Fruit fly (Drosophila melanogaster): Measurements from ENCODE around the gene CG6565.

CG6565 gene

dm6 chr2L:13382351-13383029 lies 8.7 kb downstream of the CG6565 start, which contains the start of gene loqs:
TSS of gene loqs (plus strand) at chr2L:13382652.
- TF ChIP-seq CG10631 (GFP tag; optimal IDR thresholded peaks at IDR 0.05) (peak; percentile 3), acj6 (GFP tag; optimal IDR thresholded peaks at IDR 0.05) (peak; percentile 3), CG6792 (GFP tag; optimal IDR thresholded peaks at IDR 0.05) (no peak), esn (GFP tag; optimal IDR thresholded peaks at IDR 0.05) (peak; percentile 23)

- TF ChIP-seq CG6792 (GFP tag; optimal IDR thresholded peaks at IDR 0.05): peak; percentile 93
- peak; percentile 88 for TF ChIP-seq dsx (GFP tag; optimal IDR thresholded peaks at IDR 0.05; ENCODE audit: poor library complexity, severe bottlenecking)
- peak; percentile 88 for TF ChIP-seq dac (GFP tag; optimal IDR thresholded peaks at IDR 0.05)
- TF ChIP-seq cyc (GFP tag; optimal IDR thresholded peaks at IDR 0.05): peak; percentile 95
- peak; percentile 95 for TF ChIP-seq Hr39 (GFP tag; optimal IDR thresholded peaks at IDR 0.05)
- peak; percentile 94 for TF ChIP-seq CG3032 (tag; optimal IDR thresholded peaks at IDR 0.05)
- peak; percentile 96 for TF ChIP-seq lz (GFP tag; optimal IDR thresholded peaks at IDR 0.05)
- TF ChIP-seq CG7368 (GFP tag; optimal IDR thresholded peaks at IDR 0.05): peak; percentile 90
- TF ChIP-seq CG34406 (GFP tag; optimal IDR thresholded peaks at IDR 0.05): peak; percentile 96
- TF ChIP-seq fd85E (GFP tag; optimal IDR thresholded peaks at IDR 0.05): no peak
- no peak for TF ChIP-seq vri (GFP tag; optimal IDR thresholded peaks at IDR 0.05)
- peak; percentile 82 for TF ChIP-seq CG6854 (GFP tag; optimal IDR thresholded peaks at IDR 0.05)
- TF ChIP-seq OdsH (GFP tag; optimal IDR thresholded peaks at IDR 0.05): peak; percentile 97
- TF ChIP-seq Hr4 (GFP tag; optimal IDR thresholded peaks at IDR 0.05): peak; percentile 96
- peak; percentile 19 for TF ChIP-seq Hr38 (GFP tag; optimal IDR thresholded peaks at IDR 0.05)
- peak; percentile 78 for TF ChIP-seq Blimp-1 (GFP tag; optimal IDR thresholded peaks at IDR 0.05)
- TF ChIP-seq CG10669 (GFP tag; optimal IDR thresholded peaks at IDR 0.05): peak; percentile 93
- TF ChIP-seq fd59A (GFP tag; optimal IDR thresholded peaks at IDR 0.05): peak; percentile 84
- TF ChIP-seq spab (GFP tag; optimal IDR thresholded peaks at IDR 0.05): no peak
- peak; percentile 90 for TF ChIP-seq Lpt (GFP tag; optimal IDR thresholded peaks at IDR 0.05)
- no peak for TF ChIP-seq CG16779 (tag; optimal IDR thresholded peaks at IDR 0.05)
- peak; percentile 86 for TF ChIP-seq CG1621 (tag; optimal IDR thresholded peaks at IDR 0.05)
- TF ChIP-seq Met (GFP tag; optimal IDR thresholded peaks at IDR 0.05): peak; percentile 95
- peak; percentile 93 for TF ChIP-seq Eip75B (GFP tag; optimal IDR thresholded peaks at IDR 0.05)
- TF ChIP-seq CG31627 (GFP tag; optimal IDR thresholded peaks at IDR 0.05): peak; percentile 96
- peak; percentile 86 for TF ChIP-seq CG8119 (GFP tag; IDR thresholded peaks at IDR 0.05)
- peak; percentile 95 for TF ChIP-seq CG8632 (GFP tag; optimal IDR thresholded peaks at IDR 0.05)
- peak; percentile 97 for TF ChIP-seq esn (GFP tag; optimal IDR thresholded peaks at IDR 0.05)
- TF ChIP-seq Eip78C (GFP tag): peak; percentile 98
- TF ChIP-seq CG32006 (GFP tag; optimal IDR thresholded peaks at IDR 0.05): peak; percentile 94
- peak; percentile 88 to 92 for TF ChIP-seq salr (GFP tag; optimal IDR thresholded peaks at IDR 0.05)
- peak; percentile 89 for TF ChIP-seq CG15336 (GFP tag; IDR thresholded peaks at IDR 0.05)
- peak; percentile 91 for TF ChIP-seq CG4318 (GFP tag; optimal IDR thresholded peaks at IDR 0.05)
- peak; percentile 96 for TF ChIP-seq CG3919 (GFP tag; optimal IDR thresholded peaks at IDR 0.05)
- TF ChIP-seq Sox15 (GFP tag; optimal IDR thresholded peaks at IDR 0.05): peak; percentile 94
- no peak for TF ChIP-seq CG6276 (GFP tag; optimal IDR thresholded peaks at IDR 0.05)
- peak; percentile 95 for TF ChIP-seq Sox14 (GFP tag; optimal IDR thresholded peaks at IDR 0.05)
- peak; percentile 97 for TF ChIP-seq CG10631 (GFP tag; optimal IDR thresholded peaks at IDR 0.05)
- TF ChIP-seq eg (GFP tag; IDR thresholded peaks at IDR 0.05): peak; percentile 96
- TF ChIP-seq net (GFP tag; optimal IDR thresholded peaks at IDR 0.05): peak; percentile 93
- TF ChIP-seq Ets96B (tag; optimal IDR thresholded peaks at IDR 0.05): peak; percentile 94
- peak; percentile 95 for TF ChIP-seq pdm3 (GFP tag; optimal IDR thresholded peaks at IDR 0.05)
- peak; percentile 92 for TF ChIP-seq Eip93F (GFP tag; optimal IDR thresholded peaks at IDR 0.05)
- peak; percentile 95 for TF ChIP-seq fkh (GFP tag; optimal IDR thresholded peaks at IDR 0.05)
- peak; percentile 97 for TF ChIP-seq acj6 (GFP tag; optimal IDR thresholded peaks at IDR 0.05)
- peak; percentile 93 for TF ChIP-seq Ets21C (GFP tag; optimal IDR thresholded peaks at IDR 0.05)
- TF ChIP-seq ss (GFP tag; optimal IDR thresholded peaks at IDR 0.05): peak in 1 of 2 experiments; percentile 89
- no peak for TF ChIP-seq CG9139 (GFP tag; optimal IDR thresholded peaks at IDR 0.05)
Observed at dm6 chr2L:13387255-13387654, 13.4 kb downstream of the CG6565 start, which contains the start of the genes Ing5 and CG7099. TSS of gene Ing5 (minus strand) at chr2L:13387312. TSS of gene CG7099 (plus strand) at chr2L:13387571.
